Fruit fly (Drosophila melanogaster) whole organism, wandering third instar larva: ENCODE results near the gene GstZ2.

Experiments
- Abd-B ChIP-seq: fragments of >200 bp; optimal IDR thresholded peaks from 2 replicates; lab custom pipeline; 2017; ENCODE audit warnings: missing biosample characterization, missing genetic modification characterization
- CG32264 ChIP-seq: fragments of 200-800 bp; sonication (Bioruptor generic); optimal IDR thresholded peaks from 2 replicates; lab custom pipeline; 2016; ENCODE audit warnings: missing biosample characterization, missing genetic modification characterization
- CG9705 ChIP-seq: fragments of 200-800 bp; sonication (Bioruptor generic); optimal IDR thresholded peaks from 2 replicates; lab custom pipeline; 2018; ENCODE audit warnings: missing biosample characterization, mild to moderate bottlenecking, missing genetic modification characterization
- CrebA ChIP-seq: fragments of 200-800 bp; sonication (Bioruptor generic); optimal IDR thresholded peaks from 2 replicates; lab custom pipeline; 2016; ENCODE audit warnings: missing biosample characterization, mild to moderate bottlenecking, missing genetic modification characterization, borderline replicate concordance
- Dfd ChIP-seq: fragments of >200 bp; optimal IDR thresholded peaks from 2 replicates; lab custom pipeline; 2017; ENCODE audit warnings: missing biosample characterization, missing genetic modification characterization
- Dif ChIP-seq: fragments of 200-275, 200-300 bp; sonication (Bioruptor generic); optimal IDR thresholded peaks from 2 replicates; lab custom pipeline; 2018; ENCODE audit warnings: missing biosample characterization, missing genetic modification characterization; ENCODE audit not compliant: partially characterized antibody
- GATAd ChIP-seq: sonication (Bioruptor generic); optimal IDR thresholded peaks from 2 replicates; lab custom pipeline; 2016; ENCODE audit warnings: missing biosample characterization, missing genetic modification characterization
- HLH106 ChIP-seq: fragments of 200-800 bp; optimal IDR thresholded peaks from 3 replicates; lab custom pipeline; 2019; ENCODE audit warnings: missing biosample characterization, mild to moderate bottlenecking, missing genetic modification characterization, moderate library complexity
- Hnf4 ChIP-seq: fragments of 200-800 bp; sonication (Bioruptor generic); optimal IDR thresholded peaks from 2 replicates; lab custom pipeline; 2016; ENCODE audit warnings: missing biosample characterization, mild to moderate bottlenecking, missing genetic modification characterization
- Hr78 ChIP-seq: fragments of >200 bp; optimal IDR thresholded peaks from 2 replicates; lab custom pipeline; 2017; ENCODE audit warnings: missing biosample characterization, missing genetic modification characterization
- Hr83 ChIP-seq: fragments of 200-300 bp; sonication (Bioruptor generic); optimal IDR thresholded peaks from 2 replicates; lab custom pipeline; 2016; ENCODE audit warnings: missing biosample characterization, mild to moderate bottlenecking, missing genetic modification characterization, moderate library complexity; ENCODE audit not compliant: poor library complexity, severe bottlenecking
- Jra ChIP-seq: sonication (Bioruptor generic); optimal IDR thresholded peaks from 2 replicates; lab custom pipeline; 2016; ENCODE audit warnings: missing biosample characterization, missing genetic modification characterization
- Mio ChIP-seq: sonication (Bioruptor generic); optimal IDR thresholded peaks from 2 replicates; lab custom pipeline; 2016; ENCODE audit warnings: missing biosample characterization, missing genetic modification characterization
- Myc ChIP-seq: fragments of >200 bp; optimal IDR thresholded peaks from 2 replicates; lab custom pipeline; 2017
- N ChIP-seq: fragments of >200 bp; optimal IDR thresholded peaks from 2 replicates; lab custom pipeline; 2018; ENCODE audit warnings: missing biosample characterization, missing external identifiers, missing genetic modification characterization
- OdsH ChIP-seq: fragments of 200-800 bp; sonication (Bioruptor generic); optimal IDR thresholded peaks from 2 replicates; lab custom pipeline; 2016; ENCODE audit warnings: missing biosample characterization, mild to moderate bottlenecking, missing genetic modification characterization
- Rel ChIP-seq, 2 experiments: fragments of 200-800 bp; sonication (Bioruptor generic) in 1 of 2; optimal IDR thresholded peaks; 2 replicates in 1 of 2; 3 replicates in 1 of 2; lab custom pipeline; 2016 to 2019; ENCODE audit warnings: mild to moderate bottlenecking in 2 of 2, missing biosample characterization in 2 of 2, missing genetic modification characterization in 2 of 2, moderate library complexity in 1 of 2
- Sp1 ChIP-seq: fragments of 200-800 bp; sonication (Bioruptor generic); optimal IDR thresholded peaks from 3 replicates; lab custom pipeline; 2019; ENCODE audit warnings: missing biosample characterization, mild to moderate bottlenecking, missing genetic modification characterization, moderate library complexity
- Vsx2 ChIP-seq: fragments of 200-300, 225-300 bp; sonication (Bioruptor generic); optimal IDR thresholded peaks from 2 replicates; lab custom pipeline; 2018; ENCODE audit warnings: missing biosample characterization, missing genetic modification characterization; ENCODE audit not compliant: partially characterized antibody
- br ChIP-seq: fragments of 200-800 bp; sonication (Bioruptor generic); optimal IDR thresholded peaks from 2 replicates; lab custom pipeline; 2016; ENCODE audit warnings: missing biosample characterization, missing genetic modification characterization
- brk ChIP-seq: fragments of 200-800 bp; sonication (Bioruptor generic); optimal IDR thresholded peaks from 2 replicates; lab custom pipeline; 2016; ENCODE audit warnings: missing biosample characterization, mild to moderate bottlenecking, missing genetic modification characterization
- dl ChIP-seq, 2 experiments: fragments of 175-275, 200-275 bp in 1 of 2; fragments of 200-275 bp in 1 of 2; sonication (Bioruptor generic); optimal IDR thresholded peaks; lab custom pipeline; 2018; ENCODE audit warnings: mild to moderate bottlenecking in 2 of 2, missing biosample characterization in 2 of 2, missing genetic modification characterization in 2 of 2, moderate library complexity in 2 of 2; ENCODE audit not compliant: partially characterized antibody in 2 of 2, insufficient read depth in 1 of 2
- dmrt93B ChIP-seq: fragments of 200-800 bp; sonication (Bioruptor generic); optimal IDR thresholded peaks from 2 replicates; lab custom pipeline; 2018; ENCODE audit warnings: missing biosample characterization, mild to moderate bottlenecking, missing genetic modification characterization
- dsf ChIP-seq: sonication (Bioruptor generic); optimal IDR thresholded peaks from 2 replicates; lab custom pipeline; 2016; ENCODE audit warnings: missing biosample characterization, missing genetic modification characterization, borderline replicate concordance
- ey ChIP-seq: fragments of 200-800 bp; sonication (Bioruptor generic); optimal IDR thresholded peaks from 2 replicates; lab custom pipeline; 2016; ENCODE audit warnings: missing biosample characterization, missing genetic modification characterization
- foxo ChIP-seq, 2 experiments: fragments of 200-800 bp; sonication (Bioruptor generic); optimal IDR thresholded peaks; 2 replicates in 1 of 2; 3 replicates in 1 of 2; lab custom pipeline; 2016 to 2017; ENCODE audit warnings: missing biosample characterization in 2 of 2, missing genetic modification characterization in 2 of 2
- fru ChIP-seq: fragments of 200-800 bp; sonication (Bioruptor generic); optimal IDR thresholded peaks from 3 replicates; lab custom pipeline; 2016; ENCODE audit warnings: missing biosample characterization, mild to moderate bottlenecking, missing genetic modification characterization
- h ChIP-seq: fragments of 200-800 bp; sonication (Bioruptor generic); optimal IDR thresholded peaks from 3 replicates; lab custom pipeline; 2016; ENCODE audit warnings: missing biosample characterization, mild to moderate bottlenecking, missing genetic modification characterization
- jim ChIP-seq: fragments of 175-275, 200-325 bp; sonication (Bioruptor generic); optimal IDR thresholded peaks from 2 replicates; lab custom pipeline; 2016; ENCODE audit warnings: missing biosample characterization, mild to moderate bottlenecking, missing genetic modification characterization
- lola ChIP-seq: fragments of >200 bp; optimal IDR thresholded peaks from 2 replicates; lab custom pipeline; 2017; ENCODE audit warnings: missing biosample characterization, missing genetic modification characterization
- pan ChIP-seq: fragments of >200 bp; optimal IDR thresholded peaks from 2 replicates; lab custom pipeline; 2017
- psq ChIP-seq: fragments of 200-800 bp; sonication (Bioruptor generic); optimal IDR thresholded peaks from 3 replicates; lab custom pipeline; 2017; ENCODE audit warnings: missing biosample characterization, mild to moderate bottlenecking, missing genetic modification characterization, moderate library complexity
- rgr ChIP-seq: fragments of 200-800 bp; sonication (Bioruptor generic); optimal IDR thresholded peaks from 3 replicates; lab custom pipeline; 2016; ENCODE audit warnings: missing biosample characterization, mild to moderate bottlenecking, missing genetic modification characterization
- sage ChIP-seq: fragments of 200-800 bp; sonication (Bioruptor generic); optimal IDR thresholded peaks from 2 replicates; lab custom pipeline; 2016; ENCODE audit warnings: missing biosample characterization, mild to moderate bottlenecking, missing genetic modification characterization
- sv ChIP-seq: fragments of 200-800 bp; sonication (Bioruptor generic); optimal IDR thresholded peaks from 3 replicates; lab custom pipeline; 2016; ENCODE audit warnings: missing biosample characterization, missing genetic modification characterization
- tai ChIP-seq: sonication (Bioruptor generic); optimal IDR thresholded peaks from 2 replicates; lab custom pipeline; 2016; ENCODE audit warnings: missing biosample characterization, missing genetic modification characterization
- usp ChIP-seq: fragments of >200 bp; optimal IDR thresholded peaks from 2 replicates; lab custom pipeline; 2017; ENCODE audit warnings: missing biosample characterization, missing genetic modification characterization
- woc ChIP-seq: sonication (Bioruptor generic); optimal IDR thresholded peaks from 2 replicates; lab custom pipeline; 2016; ENCODE audit warnings: missing biosample characterization, mild to moderate bottlenecking, missing genetic modification characterization

Gene GstZ2

DNA sequence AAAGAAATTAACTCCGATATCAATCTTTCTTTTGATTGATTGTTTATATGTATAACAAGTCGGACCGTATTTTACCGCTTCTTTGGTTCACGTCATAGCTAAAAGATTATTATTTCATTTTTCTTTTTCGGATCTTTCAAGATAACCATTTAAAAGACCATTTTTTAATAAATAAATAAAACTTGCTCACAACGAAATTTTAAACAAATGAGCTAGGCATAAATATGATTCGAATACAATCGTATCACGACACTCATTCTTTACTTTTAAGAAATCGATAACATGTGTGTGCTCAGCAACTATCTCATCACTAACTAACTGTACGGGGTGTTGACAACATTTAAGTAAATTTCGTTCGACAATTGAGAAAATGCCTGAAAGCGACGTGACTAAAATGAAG, 43.9 kb upstream of the GstZ2 start, which contains the start of gene CG8149:
TSS of gene CG8149 (plus strand) at position 302 of the 400 bp plus-strand sequence.
- TF ChIP-seq Sp1 (GFP tag; lab: Kevin White, UChicago), result peak; percentile 8
- TF ChIP-seq fru (GFP tag; lab: Kevin White, UChicago), result peak; percentile 75
- peak; percentile 14 for TF ChIP-seq psq (GFP tag; lab: Kevin White, UChicago)
- peak; percentile 51 for TF ChIP-seq h
- TF ChIP-seq pan, result no peak
- peak; percentile 77 for TF ChIP-seq Jra (GFP tag; lab: Kevin White, UChicago)
- TF ChIP-seq sv (GFP tag; lab: Kevin White, UChicago), result no peak
- TF ChIP-seq Abd-B, result no peak
- TF ChIP-seq Dfd (GFP tag; lab: Kevin White, UChicago), result no peak
- TF ChIP-seq dl (GFP tag; optimal IDR thresholded peaks at IDR 0.05; lab: Kevin White, UChicago; ENCODE audit: insufficient read depth in 1 of 2, partially characterized antibody in 2 of 2), result no peak
- TF ChIP-seq CrebA (GFP tag; lab: Kevin White, UChicago), result no peak
- TF ChIP-seq ey (GFP tag; lab: Kevin White, UChicago), result no peak
- TF ChIP-seq GATAd, result no peak
- TF ChIP-seq woc (GFP tag; lab: Kevin White, UChicago), result peak; percentile 30
- peak; percentile 29 for TF ChIP-seq Dif (GFP tag; lab: Kevin White, UChicago)
- no peak for TF ChIP-seq Mio (GFP tag; lab: Kevin White, UChicago)
- TF ChIP-seq Rel (GFP tag; optimal IDR thresholded peaks at IDR 0.05; lab: Kevin White, UChicago), result no peak
- TF ChIP-seq Rel (tag; optimal IDR thresholded peaks at IDR 0.05; lab: Kevin White, UChicago), result peak; percentile 24
- TF ChIP-seq HLH106, result no peak
- no peak for TF ChIP-seq N (GFP tag; lab: Kevin White, UChicago)
- TF ChIP-seq Hr78 (GFP tag; lab: Kevin White, UChicago), result no peak
- TF ChIP-seq rgr, result no peak
- TF ChIP-seq dmrt93B (GFP tag; lab: Kevin White, UChicago), result no peak
- no peak for TF ChIP-seq br (GFP tag; lab: Kevin White, UChicago)
- TF ChIP-seq jim (GFP tag; lab: Kevin White, UChicago), result no peak
- TF ChIP-seq dsf, result no peak
- TF ChIP-seq brk (GFP tag; lab: Kevin White, UChicago), result peak; percentile 4
- no peak for TF ChIP-seq Vsx2 (GFP tag; lab: Kevin White, UChicago)
- peak; percentile 36 for TF ChIP-seq Hr83 (GFP tag; lab: Kevin White, UChicago)
- TF ChIP-seq CG9705 (GFP tag; lab: Kevin White, UChicago), result no peak
- TF ChIP-seq sage (GFP tag; lab: Kevin White, UChicago), result no peak
- TF ChIP-seq usp (GFP tag; lab: Kevin White, UChicago), result no peak
- peak; percentile 18 for TF ChIP-seq Hnf4
- TF ChIP-seq OdsH (GFP tag; lab: Kevin White, UChicago), result peak; percentile 9
- no peak for TF ChIP-seq lola
- TF ChIP-seq foxo (GFP tag; optimal IDR thresholded peaks at IDR 0.05; lab: Kevin White, UChicago), result no peak
- TF ChIP-seq tai (GFP tag; lab: Kevin White, UChicago), result peak; percentile 71
- no peak for TF ChIP-seq Myc (lab: Kevin White, UChicago)
- no peak for TF ChIP-seq CG32264 (GFP tag; lab: Kevin White, UChicago)

DNA sequence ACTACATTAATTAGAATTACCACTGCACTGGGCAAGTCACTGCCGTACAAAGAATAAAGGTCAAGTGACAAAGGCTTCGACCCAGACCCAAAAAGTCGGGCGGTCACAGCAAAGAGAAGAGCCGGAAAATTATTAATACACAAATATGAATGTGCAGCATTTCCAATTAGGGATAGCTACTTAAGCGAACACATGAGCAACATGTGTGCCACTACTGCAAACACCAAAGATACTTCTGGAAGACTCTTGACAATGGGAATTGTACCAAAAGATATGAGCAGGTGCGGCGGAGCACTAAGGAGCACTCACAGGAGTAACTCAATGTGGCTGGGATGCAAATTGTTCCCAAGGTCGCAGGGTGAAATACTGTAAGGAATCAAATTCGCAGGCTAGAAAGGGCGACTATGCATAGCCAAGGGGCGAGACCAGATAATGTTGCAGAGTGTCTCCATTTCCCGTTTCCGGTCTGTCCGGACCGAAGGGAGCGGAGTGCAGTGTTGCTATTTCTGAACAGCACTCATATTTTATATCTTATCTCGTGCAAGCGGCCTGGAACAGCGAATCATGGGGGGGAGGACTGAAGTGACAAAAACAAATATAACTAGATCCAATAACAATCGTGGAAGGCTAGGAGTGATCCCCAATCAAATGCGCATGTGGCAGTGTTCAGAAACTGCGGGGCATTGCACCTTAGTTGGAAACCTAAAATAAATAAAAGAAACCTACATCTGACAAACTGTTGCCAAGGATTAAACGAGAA, 43.1 kb upstream of the GstZ2 start:
- TF ChIP-seq HLH106, result no peak
- no peak for TF ChIP-seq Abd-B
- peak; percentile 39 for TF ChIP-seq h
- no peak for TF ChIP-seq lola
- TF ChIP-seq Dfd (GFP tag; lab: Kevin White, UChicago), result no peak
- no peak for TF ChIP-seq Sp1 (GFP tag; lab: Kevin White, UChicago)
- no peak for TF ChIP-seq dl (GFP tag; optimal IDR thresholded peaks at IDR 0.05; lab: Kevin White, UChicago; ENCODE audit: insufficient read depth in 1 of 2, partially characterized antibody in 2 of 2)
- no peak for TF ChIP-seq CrebA (GFP tag; lab: Kevin White, UChicago)
- TF ChIP-seq ey (GFP tag; lab: Kevin White, UChicago), result no peak
- peak; percentile 14 for TF ChIP-seq br (GFP tag; lab: Kevin White, UChicago)
- no peak for TF ChIP-seq sv (GFP tag; lab: Kevin White, UChicago)
- no peak for TF ChIP-seq woc (GFP tag; lab: Kevin White, UChicago)
- TF ChIP-seq Myc (lab: Kevin White, UChicago), result no peak
- TF ChIP-seq Rel (GFP tag; optimal IDR thresholded peaks at IDR 0.05; lab: Kevin White, UChicago), result no peak
- peak; percentile 65 for TF ChIP-seq Rel (tag; optimal IDR thresholded peaks at IDR 0.05; lab: Kevin White, UChicago)
- TF ChIP-seq tai (GFP tag; lab: Kevin White, UChicago), result no peak
- no peak for TF ChIP-seq psq (GFP tag; lab: Kevin White, UChicago)
- TF ChIP-seq N (GFP tag; lab: Kevin White, UChicago), result no peak
- no peak for TF ChIP-seq sage (GFP tag; lab: Kevin White, UChicago)
